Fruit fly (Drosophila melanogaster): ENCODE results near the gene CG33310.

Gene CG33310

dm6 chr2L:15065663-15066062, 39.0 kb downstream of the CG33310 start (continued):
- TF ChIP-seq Bgb (GFP tag; IDR thresholded peaks at IDR 0.05; ENCODE audit: partially characterized antibody): no peak; the same call in 1 of the 2 replicates
- TF ChIP-seq CG9797 (GFP tag; optimal IDR thresholded peaks at IDR 0.05): no peak
- TF ChIP-seq CG4282 (GFP tag; optimal IDR thresholded peaks at IDR 0.05): no peak
- TF ChIP-seq CG9215 (GFP tag; IDR thresholded peaks at IDR 0.05): no peak
- TF ChIP-seq Trl (optimal IDR thresholded peaks at IDR 0.05): no peak
- no peak for TF ChIP-seq Trl (GFP tag; optimal IDR thresholded peaks at IDR 0.05)
- TF ChIP-seq BEAF-32 (GFP tag; optimal IDR thresholded peaks at IDR 0.05): no peak
- TF ChIP-seq CG8478 (optimal IDR thresholded peaks at IDR 0.05): no peak
- TF ChIP-seq CG6854 (GFP tag; optimal IDR thresholded peaks at IDR 0.05): no peak
- TF ChIP-seq grn (GFP tag; optimal IDR thresholded peaks at IDR 0.05): peak; percentile 83
- peak; percentile 34 for TF ChIP-seq CG34376 (GFP tag; optimal IDR thresholded peaks at IDR 0.05)
- no peak for TF ChIP-seq CG7928 (GFP tag; optimal IDR thresholded peaks at IDR 0.05)
- TF ChIP-seq D19A (tag; optimal IDR thresholded peaks at IDR 0.05): peak; percentile 12
- no peak for TF ChIP-seq CG4424 (GFP tag; optimal IDR thresholded peaks at IDR 0.05)
- peak; percentile 54; the same call in 1 of the 3 replicates for TF ChIP-seq ci (GFP tag; IDR thresholded peaks at IDR 0.05)
- TF ChIP-seq CG8290 (GFP tag; optimal IDR thresholded peaks at IDR 0.05): no peak
- TF ChIP-seq CG8290 (tag; optimal IDR thresholded peaks at IDR 0.05): peak in 1 of 2 experiments; percentile 22
- peak; percentile 97 for TF ChIP-seq CG12769 (tag; optimal IDR thresholded peaks at IDR 0.05)
- TF ChIP-seq Dip3 (GFP tag; optimal IDR thresholded peaks at IDR 0.05): no peak
- 0 out of 2 replicates have a peak, but pooled peaks have one; percentile 51 for TF ChIP-seq CG16779 (GFP tag; IDR thresholded peaks at IDR 0.05)
- TF ChIP-seq gt (GFP tag; IDR thresholded peaks at IDR 0.05): no peak
- peak; percentile 5 for TF ChIP-seq CG7745 (tag; optimal IDR thresholded peaks at IDR 0.05)
- no peak for TF ChIP-seq Ets65A (GFP tag)
- peak in 1 of 2 experiments; percentile 72 for TF ChIP-seq Pdp1 (GFP tag; optimal IDR thresholded peaks at IDR 0.05)
- no peak for TF ChIP-seq CG8281 (tag; optimal IDR thresholded peaks at IDR 0.05)
- TF ChIP-seq CG12744 (GFP tag; optimal IDR thresholded peaks at IDR 0.05): no peak
- TF ChIP-seq pum (GFP tag; optimal IDR thresholded peaks at IDR 0.05): no peak
- no peak for TF ChIP-seq ems (GFP tag; optimal IDR thresholded peaks at IDR 0.05)
- TF ChIP-seq lab (GFP tag; optimal IDR thresholded peaks at IDR 0.05): peak; percentile 8
- peak; percentile 84 for TF ChIP-seq exex (tag; optimal IDR thresholded peaks at IDR 0.05)
- TF ChIP-seq dan (GFP tag; IDR thresholded peaks at IDR 0.05): no peak
- TF ChIP-seq Adf1 (GFP tag; IDR thresholded peaks at IDR 0.05): peak; percentile 22; the same call in 1 of the 2 replicates
- no peak for TF ChIP-seq CG11696 (GFP tag; IDR thresholded peaks at IDR 0.05)
- no peak for TF ChIP-seq CG6683 (GFP tag; optimal IDR thresholded peaks at IDR 0.05)
- peak; percentile 95 for TF ChIP-seq crol (GFP tag; IDR thresholded peaks at IDR 0.05)
- no peak for TF ChIP-seq salm (tag; optimal IDR thresholded peaks at IDR 0.05)
- no peak for TF ChIP-seq amos (GFP tag; IDR thresholded peaks at IDR 0.05; ENCODE audit: partially characterized antibody)
- peak; percentile 97 for TF ChIP-seq sug (tag; optimal IDR thresholded peaks at IDR 0.05)
- TF ChIP-seq Meics (GFP tag; optimal IDR thresholded peaks at IDR 0.05): no peak
- no peak for TF ChIP-seq CG7987 (GFP tag; optimal IDR thresholded peaks at IDR 0.05)
- no peak for TF ChIP-seq HLHmδ (GFP tag; optimal IDR thresholded peaks at IDR 0.05)
- no peak for TF ChIP-seq p53 (GFP tag; optimal IDR thresholded peaks at IDR 0.05)
- TF ChIP-seq cwo (GFP tag; optimal IDR thresholded peaks at IDR 0.05): peak; percentile 17
- peak; percentile 74 for TF ChIP-seq Med (GFP tag)
- TF ChIP-seq CG1832 (GFP tag; optimal IDR thresholded peaks at IDR 0.05): no peak
- TF ChIP-seq disco-r (GFP tag; optimal IDR thresholded peaks at IDR 0.05): no peak
- no peak for TF ChIP-seq CG1603 (tag; optimal IDR thresholded peaks at IDR 0.05)
- no peak for TF ChIP-seq ro (GFP tag; IDR thresholded peaks at IDR 0.05)
- TF ChIP-seq ttk (GFP tag; IDR thresholded peaks at IDR 0.05): peak; percentile 24; the same call in 1 of the 2 replicates
- TF ChIP-seq peb (GFP tag; IDR thresholded peaks at IDR 0.05): no peak
- no peak for TF ChIP-seq chinmo (GFP tag; IDR thresholded peaks at IDR 0.05; ENCODE audit: partially characterized antibody)
- TF ChIP-seq CG2199 (GFP tag; IDR thresholded peaks at IDR 0.05): peak; percentile 93
